Fruit fly (Drosophila melanogaster): ENCODE measurements around the gene CG1265.

Gene CG1265

dm6 chr3L:4232724-4233367 lies 21.7 kb upstream of the CG1265 start (continued):
- TF ChIP-seq Med (GFP tag) (peak; percentile 73), CG3847 (GFP tag; IDR thresholded peaks at IDR 0.05) (no peak), Blimp-1 (GFP tag; optimal IDR thresholded peaks at IDR 0.05) (peak; percentile 1), H2.0 (GFP tag; IDR thresholded peaks at IDR 0.05) (no peak), dysf (GFP tag; IDR thresholded peaks at IDR 0.05) (no peak), salm (tag; optimal IDR thresholded peaks at IDR 0.05) (no peak), nmo (GFP tag; optimal IDR thresholded peaks at IDR 0.05) (peak; percentile 56), CG9215 (GFP tag; IDR thresholded peaks at IDR 0.05) (no peak), jing (GFP tag; optimal IDR thresholded peaks at IDR 0.05) (no peak), ind (GFP tag; optimal IDR thresholded peaks at IDR 0.05) (no peak), Six4 (GFP tag; optimal IDR thresholded peaks at IDR 0.05) (no peak), kay (GFP tag; optimal IDR thresholded peaks at IDR 0.05) (no peak), CG8281 (tag; optimal IDR thresholded peaks at IDR 0.05) (no peak), Doc2 (GFP tag; IDR thresholded peaks at IDR 0.05) (no peak), dm (GFP tag; optimal IDR thresholded peaks at IDR 0.05) (no peak), Nf-YC (tag; optimal IDR thresholded peaks at IDR 0.05) (no peak), CG3065 (GFP tag; optimal IDR thresholded peaks at IDR 0.05) (no peak), Mrtf (GFP tag; IDR thresholded peaks at IDR 0.05) (no peak), CG12391 (tag; optimal IDR thresholded peaks at IDR 0.05) (no peak), CG16813 (GFP tag; IDR thresholded peaks at IDR 0.05; ENCODE audit: partially characterized antibody) (no peak), CG3838 (GFP tag; optimal IDR thresholded peaks at IDR 0.05) (no peak), unc-4 (GFP tag; IDR thresholded peaks at IDR 0.05; ENCODE audit: partially characterized antibody) (no peak), fd102C (GFP tag; optimal IDR thresholded peaks at IDR 0.05) (no peak), Fer3 (tag; optimal IDR thresholded peaks at IDR 0.05) (no peak), Dek (tag; optimal IDR thresholded peaks at IDR 0.05) (no peak), CG11456 (GFP tag; IDR thresholded peaks at IDR 0.05) (no peak), pb (GFP tag; optimal IDR thresholded peaks at IDR 0.05) (no peak), CG2199 (GFP tag; IDR thresholded peaks at IDR 0.05) (no peak), D19B (GFP tag; optimal IDR thresholded peaks at IDR 0.05) (peak; percentile 12), slbo (GFP tag; IDR thresholded peaks at IDR 0.05) (no peak), HHEX (GFP tag; optimal IDR thresholded peaks at IDR 0.05) (no peak), TFAM (GFP tag; optimal IDR thresholded peaks at IDR 0.05) (no peak), Lhr (GFP tag; optimal IDR thresholded peaks at IDR 0.05) (no peak), CG5180 (GFP tag; optimal IDR thresholded peaks at IDR 0.05) (no peak), CG11398 (GFP tag; optimal IDR thresholded peaks at IDR 0.05) (no peak), CG7928 (GFP tag; optimal IDR thresholded peaks at IDR 0.05) (no peak), Bteb2 (GFP tag; optimal IDR thresholded peaks at IDR 0.05) (no peak), scrt (GFP tag; optimal IDR thresholded peaks at IDR 0.05) (no peak), tio (GFP tag; optimal IDR thresholded peaks at IDR 0.05) (no peak), Spps (tag; optimal IDR thresholded peaks at IDR 0.05) (no peak), NfI (GFP tag; optimal IDR thresholded peaks at IDR 0.05) (no peak), CG12744 (GFP tag; optimal IDR thresholded peaks at IDR 0.05) (no peak), peb (GFP tag; IDR thresholded peaks at IDR 0.05) (no peak), disco-r (GFP tag; optimal IDR thresholded peaks at IDR 0.05) (no peak), ab (GFP tag; optimal IDR thresholded peaks at IDR 0.05) (no peak), CG15269 (tag; optimal IDR thresholded peaks at IDR 0.05) (peak; percentile 9), CG42726 (GFP tag; IDR thresholded peaks at IDR 0.05; ENCODE audit: partially characterized antibody) (no peak), Oaz (GFP tag; IDR thresholded peaks at IDR 0.05) (no peak), hb (GFP tag; IDR thresholded peaks at IDR 0.05; ENCODE audit: partially characterized antibody) (no peak), HLHmδ (GFP tag; optimal IDR thresholded peaks at IDR 0.05) (no peak), CG1647 (GFP tag; optimal IDR thresholded peaks at IDR 0.05) (no peak)
